Worm (Caenorhabditis elegans): Measurements from ENCODE around the gene fbl-1.

- TF ChIP-seq B0310.2 (tag; optimal IDR thresholded peaks at IDR 0.05) (no peak), ceh-36 (tag; optimal IDR thresholded peaks at IDR 0.05) (no peak), flt-1 (GFP tag; IDR thresholded peaks at IDR 0.05) (no peak), aly-1 (tag; optimal IDR thresholded peaks at IDR 0.05) (no peak)
Observed at ce11 chrIV:9584352-9584751, 43.7 kb downstream of the fbl-1 start.

Data from whole organism, early embryonic.